Worm (Caenorhabditis elegans): ENCODE results near the gene F36H1.11.

The F36H1.11 gene

DNA sequence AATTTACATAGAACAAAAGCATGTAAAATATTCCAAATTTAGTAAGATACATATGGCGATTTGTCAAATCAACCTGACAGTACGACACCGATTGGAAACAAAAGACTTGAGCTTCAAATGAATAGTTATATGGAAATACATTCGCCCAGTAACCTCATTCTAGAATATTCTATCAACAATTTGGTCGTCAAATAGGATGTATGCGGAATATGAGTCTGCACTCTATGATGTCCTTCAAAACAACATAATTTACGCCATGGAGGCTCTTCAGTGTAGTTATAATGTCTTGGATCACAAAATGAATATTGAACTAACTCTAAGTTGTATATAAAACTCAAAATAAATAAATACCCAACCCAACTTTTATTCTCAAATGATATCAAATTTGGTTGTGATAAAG, 22.3 kb upstream of the F36H1.11 start (continued):
- TF ChIP-seq dsc-1 (tag; optimal IDR thresholded peaks at IDR 0.05), result peak; percentile 38
- no peak for TF ChIP-seq aha-1 (tag; optimal IDR thresholded peaks at IDR 0.05)
- TF ChIP-seq nhr-12 (tag; optimal IDR thresholded peaks at IDR 0.05), result no peak
- no peak for TF ChIP-seq nhr-28 (tag; optimal IDR thresholded peaks at IDR 0.05)
- peak; percentile 65 for TF ChIP-seq nhr-71 (tag; optimal IDR thresholded peaks at IDR 0.05)
- peak; percentile 60 for TF ChIP-seq lin-13 (GFP tag; optimal IDR thresholded peaks at IDR 0.05)
- TF ChIP-seq pax-3 (tag; optimal IDR thresholded peaks at IDR 0.05), result peak; percentile 1
- no peak for TF ChIP-seq snpc-4 (tag; optimal IDR thresholded peaks at IDR 0.05)
- TF ChIP-seq sox-4 (tag; optimal IDR thresholded peaks at IDR 0.05), result no peak
- no peak for TF ChIP-seq unc-86 (tag; optimal IDR thresholded peaks at IDR 0.05)
- peak; percentile 67 for TF ChIP-seq nhr-20 (tag; optimal IDR thresholded peaks at IDR 0.05)

DNA sequence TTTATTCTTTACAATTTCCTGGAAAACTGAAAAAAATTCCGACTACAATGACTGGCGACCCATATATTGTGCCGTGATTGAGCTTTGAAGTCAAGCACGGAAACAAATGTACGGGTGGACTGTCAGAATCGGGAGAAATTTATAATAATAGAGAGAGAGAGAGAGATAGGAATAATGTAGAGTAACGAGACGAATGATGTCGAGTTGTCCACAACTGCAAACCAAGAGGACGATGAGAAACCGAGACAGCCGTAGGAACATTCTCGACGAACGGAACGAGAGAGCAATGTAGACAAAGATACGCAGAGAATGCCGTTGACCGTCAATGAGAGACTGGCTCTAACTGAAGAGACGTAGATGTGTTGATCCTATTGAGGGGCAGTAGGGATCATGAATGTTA, 21.4 kb upstream of the F36H1.11 start:
- TF ChIP-seq mep-1 (tag; optimal IDR thresholded peaks at IDR 0.05) (peak; percentile 92), ces-1 (GFP tag; optimal IDR thresholded peaks at IDR 0.05) (no peak), sup-37 (GFP tag; optimal IDR thresholded peaks at IDR 0.05) (no peak), nhr-12 (tag; optimal IDR thresholded peaks at IDR 0.05) (no peak), unc-130 (tag; optimal IDR thresholded peaks at IDR 0.05) (peak; percentile 11), unc-86 (tag; optimal IDR thresholded peaks at IDR 0.05) (peak; percentile 72), lin-39 (tag; optimal IDR thresholded peaks at IDR 0.05) (no peak), nhr-77 (tag; optimal IDR thresholded peaks at IDR 0.05) (peak; percentile 71), egl-13 (tag; optimal IDR thresholded peaks at IDR 0.05) (peak; percentile 64), nhr-90 (tag; optimal IDR thresholded peaks at IDR 0.05; ENCODE audit: poor library complexity) (peak; percentile 71), sptf-1 (tag; optimal IDR thresholded peaks at IDR 0.05) (no peak), C04F5.9 (tag; optimal IDR thresholded peaks at IDR 0.05) (no peak), unc-62 (GFP tag; optimal IDR thresholded peaks at IDR 0.05) (no peak), F16B12.6 (tag; optimal IDR thresholded peaks at IDR 0.05) (peak; percentile 33), tbx-2 (tag; optimal IDR thresholded peaks at IDR 0.05) (peak; percentile 78), nhr-20 (tag; optimal IDR thresholded peaks at IDR 0.05) (peak; percentile 92), mef-2 (tag; optimal IDR thresholded peaks at IDR 0.05) (peak; percentile 54), lin-15B (tag; optimal IDR thresholded peaks at IDR 0.05) (no peak), blmp-1 (tag; optimal IDR thresholded peaks at IDR 0.05) (peak; percentile 77), lin-14 (GFP tag; optimal IDR thresholded peaks at IDR 0.05) (peak; percentile 95), nhr-47 (tag; optimal IDR thresholded peaks at IDR 0.05) (peak; percentile 82), grh-1 (GFP tag; IDR thresholded peaks at IDR 0.05) (peak; percentile 56), efl-3 (GFP tag; optimal IDR thresholded peaks at IDR 0.05) (no peak), swsn-7 (tag; optimal IDR thresholded peaks at IDR 0.05) (peak; percentile 90), ets-5 (GFP tag; IDR thresholded peaks at IDR 0.05) (no peak), hpl-2 (GFP tag; optimal IDR thresholded peaks at IDR 0.05) (no peak), nhr-71 (tag; optimal IDR thresholded peaks at IDR 0.05) (peak; percentile 95), xbp-1 (tag; optimal IDR thresholded peaks at IDR 0.05) (peak; percentile 82), alr-1 (tag; optimal IDR thresholded peaks at IDR 0.05; ENCODE audit: borderline replicate concordance) (no peak), lir-3 (tag; optimal IDR thresholded peaks at IDR 0.05; ENCODE audit: poor library complexity) (peak; percentile 35), ztf-11 (tag; optimal IDR thresholded peaks at IDR 0.05) (peak in 1 of 2 experiments; percentile 73), efl-1 (optimal IDR thresholded peaks at IDR 0.05) (peak; percentile 62 to 66), efl-1 (GFP tag; optimal IDR thresholded peaks at IDR 0.05 in 1 of 2) (peak; percentile 15 to 91), nhr-237 (tag; optimal IDR thresholded peaks at IDR 0.05) (peak; percentile 73), egl-27 (tag; optimal IDR thresholded peaks at IDR 0.05) (peak; percentile 46 to 69), elt-3 (tag; optimal IDR thresholded peaks at IDR 0.05) (peak in 5 of 6 experiments; percentile 19 to 85 (median 65)), nhr-11 (tag; optimal IDR thresholded peaks at IDR 0.05) (no peak), lsy-2 (tag; optimal IDR thresholded peaks at IDR 0.05) (peak; percentile 78 to 81), ceh-88 (GFP tag; IDR thresholded peaks at IDR 0.05) (peak; percentile 56), unc-30 (tag; optimal IDR thresholded peaks at IDR 0.05) (no peak), isw-1 (GFP tag; IDR thresholded peaks at IDR 0.05) (no peak), nhr-85 (tag) (peak; percentile 90), C34B4.2 (tag; optimal IDR thresholded peaks at IDR 0.05) (no peak), zip-4 (GFP tag; optimal IDR thresholded peaks at IDR 0.05) (no peak), skn-1 (tag; optimal IDR thresholded peaks at IDR 0.05) (peak; percentile 90), nhr-28 (tag; optimal IDR thresholded peaks at IDR 0.05) (no peak), pax-3 (tag; optimal IDR thresholded peaks at IDR 0.05) (no peak)

Measured in whole organism, L1 larva.